Fruit fly (Drosophila melanogaster) whole organism, embryonic: Measurements from ENCODE around the gene CG33124.

Experiments used
- Adf1 ChIP-seq: fragments of 200-800 bp; sonication (Bioruptor generic); IDR thresholded peaks from 2 replicates; pipeline ENCODE4 v1.3.6; 2022; ENCODE audit warnings: missing biosample characterization, missing genetic modification characterization
- Atf3 ChIP-seq: fragments of 200-800 bp; sonication (Bioruptor generic); optimal IDR thresholded peaks from 3 replicates; lab custom pipeline; 2016; ENCODE audit warnings: missing biosample characterization, missing genetic modification characterization
- CG11093 ChIP-seq: fragments of 200-800 bp; sonication (Bioruptor generic); IDR thresholded peaks from 3 replicates; pipeline ENCODE4 v1.3.6; 2022; ENCODE audit warnings: missing biosample characterization, missing genetic modification characterization
- CG11398 ChIP-seq: fragments of 200-800 bp; sonication (Bioruptor generic); optimal IDR thresholded peaks from 2 replicates; lab custom pipeline; 2016; ENCODE audit warnings: missing biosample characterization, missing genetic modification characterization
- CG12071 ChIP-seq: fragments of 200-800 bp; sonication (Bioruptor generic); optimal IDR thresholded peaks from 3 replicates; lab custom pipeline; 2018; ENCODE audit warnings: missing biosample characterization, mild to moderate bottlenecking, missing genetic modification characterization
- CG12659 ChIP-seq: fragments of 200-800 bp; sonication (Bioruptor generic); optimal IDR thresholded peaks from 3 replicates; lab custom pipeline; 2017; ENCODE audit warnings: mild to moderate bottlenecking, missing biosample characterization, missing genetic modification reagents, missing genetic modification characterization
- CG15073 ChIP-seq: fragments of 200-800 bp; sonication (Bioruptor generic); optimal IDR thresholded peaks from 2 replicates; lab custom pipeline; 2016; ENCODE audit warnings: missing biosample characterization, missing genetic modification characterization
- CG15269 ChIP-seq: fragments of 200-800 bp; sonication (Bioruptor generic); optimal IDR thresholded peaks from 2 replicates; lab custom pipeline; 2018; ENCODE audit warnings: missing biosample characterization, mild to moderate bottlenecking, missing genetic modification characterization, moderate library complexity
- CG17361 ChIP-seq: fragments of 200-800 bp; sonication (Bioruptor generic); IDR thresholded peaks from 3 replicates; pipeline ENCODE4 v1.3.6; 2022; ENCODE audit warnings: missing biosample characterization, missing genetic modification characterization
- CG2875 ChIP-seq: fragments of 200-800 bp; sonication (Bioruptor generic); optimal IDR thresholded peaks from 2 replicates; lab custom pipeline; 2017; ENCODE audit warnings: missing biosample characterization, mild to moderate bottlenecking, missing genetic modification characterization, missing genetic modification reagents
- CG31388 ChIP-seq: fragments of 200-800 bp; sonication (Bioruptor generic); optimal IDR thresholded peaks from 2 replicates; lab custom pipeline; 2016; ENCODE audit warnings: missing biosample characterization, missing genetic modification characterization
- CG33213 ChIP-seq: fragments of 200-800 bp; sonication (Bioruptor generic); optimal IDR thresholded peaks from 3 replicates; lab custom pipeline; 2016; ENCODE audit warnings: missing biosample characterization, missing genetic modification characterization
- CG3726 ChIP-seq: fragments of 200-800 bp; sonication (Bioruptor generic); IDR thresholded peaks from 3 replicates; pipeline ENCODE4, ENCODE4 v1.3.6; 2022; ENCODE audit warnings: missing biosample characterization, missing genetic modification characterization
- CG4404 ChIP-seq: fragments of 200-800 bp; sonication (Bioruptor generic); IDR thresholded peaks from 2 replicates; pipeline ENCODE4 v1.3.6; 2022; ENCODE audit warnings: missing biosample characterization, missing genetic modification characterization
- CG4820 ChIP-seq: fragments of 200-800 bp; sonication (Bioruptor generic); optimal IDR thresholded peaks from 3 replicates; lab custom pipeline; 2016; ENCODE audit warnings: missing biosample characterization, missing genetic modification characterization
- CG6254 ChIP-seq: fragments of 200-800 bp; sonication (Bioruptor generic); optimal IDR thresholded peaks from 3 replicates; lab custom pipeline; 2017; ENCODE audit warnings: mild to moderate bottlenecking, missing biosample characterization, missing genetic modification reagents, missing genetic modification characterization
- CG6683 ChIP-seq: fragments of 200-800 bp; sonication (Bioruptor generic); optimal IDR thresholded peaks from 2 replicates; lab custom pipeline; 2017; ENCODE audit warnings: missing biosample characterization, mild to moderate bottlenecking, missing genetic modification characterization, missing genetic modification reagents
- CG7271 ChIP-seq: fragments of 200-800 bp; sonication (Bioruptor generic); optimal IDR thresholded peaks from 2 replicates; lab custom pipeline; 2018; ENCODE audit warnings: missing biosample characterization, mild to moderate bottlenecking, missing genetic modification characterization, moderate library complexity
- CG7556 ChIP-seq: fragments of 200-800 bp; sonication (Bioruptor generic); optimal IDR thresholded peaks from 2 replicates; lab custom pipeline; 2017; ENCODE audit warnings: missing biosample characterization, mild to moderate bottlenecking, missing genetic modification characterization
- CG8765 ChIP-seq: fragments of 200-800 bp; sonication (Bioruptor generic); IDR thresholded peaks from 2 replicates; pipeline ENCODE4 v1.3.6; 2022; ENCODE audit warnings: missing biosample characterization, missing genetic modification characterization
- D ChIP-seq, 2 experiments: fragments of 200-800 bp in 1 of 2; fragments of >200 bp in 1 of 2; sonication (Bioruptor generic) in 1 of 2; optimal IDR thresholded peaks; 2 replicates in 1 of 2; 3 replicates in 1 of 2; lab custom pipeline; 2017; ENCODE audit warnings: mild to moderate bottlenecking in 1 of 2, missing biosample characterization in 1 of 2, missing genetic modification characterization in 1 of 2, missing genetic modification reagents in 1 of 2
- Deaf1 ChIP-seq: fragments of 200-800 bp; optimal IDR thresholded peaks from 3 replicates; lab custom pipeline; 2019; ENCODE audit warnings: missing biosample characterization, mild to moderate bottlenecking, missing genetic modification characterization, moderate library complexity
- E2f2 ChIP-seq: fragments of 200-800 bp; sonication (Bioruptor generic); IDR thresholded peaks from 2 replicates; pipeline ENCODE4 v1.3.6; 2022; ENCODE audit warnings: missing biosample characterization, missing genetic modification characterization
- Hsf ChIP-seq: fragments of 200-800 bp; sonication (Bioruptor generic); optimal IDR thresholded peaks from 3 replicates; lab custom pipeline; 2016; ENCODE audit warnings: missing biosample characterization, missing genetic modification characterization
- MBD-R2 ChIP-seq: fragments of 200-800 bp; sonication (Bioruptor generic); IDR thresholded peaks from 2 replicates; pipeline ENCODE4 v1.3.6; 2022; ENCODE audit warnings: missing biosample characterization, missing genetic modification characterization
- Mrtf ChIP-seq: fragments of 200-800 bp; sonication (Bioruptor generic); IDR thresholded peaks from 3 replicates; pipeline ENCODE4 v1.3.6; 2022; ENCODE audit warnings: missing biosample characterization, missing genetic modification characterization
- Neu2 ChIP-seq: fragments of 200-800 bp; sonication (Bioruptor generic); optimal IDR thresholded peaks from 3 replicates; lab custom pipeline; 2016; ENCODE audit warnings: missing biosample characterization, missing genetic modification characterization, borderline replicate concordance
- Oli ChIP-seq: fragments of 200-800 bp; sonication (Bioruptor generic); optimal IDR thresholded peaks from 2 replicates; lab custom pipeline; 2018; ENCODE audit warnings: missing biosample characterization, mild to moderate bottlenecking, missing genetic modification characterization, moderate library complexity
- Spps ChIP-seq: fragments of 200-800 bp; sonication (Bioruptor generic); optimal IDR thresholded peaks from 2 replicates; lab custom pipeline; 2018; ENCODE audit warnings: missing biosample characterization, mild to moderate bottlenecking, missing genetic modification characterization
- Sry-β ChIP-seq: fragments of 200-800 bp; sonication (Bioruptor generic); optimal IDR thresholded peaks from 2 replicates; lab custom pipeline; 2018; ENCODE audit warnings: missing biosample characterization, mild to moderate bottlenecking, missing genetic modification characterization, moderate library complexity
- TFAM ChIP-seq: fragments of 200-800 bp; sonication (Bioruptor generic); optimal IDR thresholded peaks from 2 replicates; lab custom pipeline; 2017; ENCODE audit warnings: missing biosample characterization, missing genetic modification characterization, inconsistent platforms
- aop ChIP-seq: fragments of 200-800 bp; sonication (Bioruptor generic); IDR thresholded peaks from 2 replicates; pipeline ENCODE4 v1.3.6; 2022; ENCODE audit warnings: missing biosample characterization, missing genetic modification characterization
- bcd ChIP-seq: fragments of 200-800 bp; sonication (Bioruptor generic); optimal IDR thresholded peaks from 2 replicates; lab custom pipeline; 2017; ENCODE audit warnings: missing biosample characterization, mild to moderate bottlenecking, missing genetic modification characterization
- cad ChIP-seq: fragments of >200 bp; optimal IDR thresholded peaks from 2 replicates; lab custom pipeline; 2017; ENCODE audit warnings: missing biosample characterization, missing genetic modification characterization
- danr ChIP-seq: fragments of 200-800 bp; sonication (Bioruptor generic); IDR thresholded peaks from 2 replicates; pipeline ENCODE4 v1.3.6; 2022; ENCODE audit warnings: missing biosample characterization, missing genetic modification characterization
- dm ChIP-seq: fragments of 200-800 bp; sonication (Bioruptor generic); optimal IDR thresholded peaks from 3 replicates; lab custom pipeline; 2016; ENCODE audit warnings: missing biosample characterization, missing genetic modification characterization
- ems ChIP-seq: fragments of 200-800 bp; sonication (Bioruptor generic); optimal IDR thresholded peaks from 3 replicates; lab custom pipeline; 2016; ENCODE audit warnings: missing biosample characterization, missing genetic modification characterization
- fd96Cb ChIP-seq: fragments of 200-800 bp; sonication (Bioruptor generic); optimal IDR thresholded peaks from 2 replicates; lab custom pipeline; 2018; ENCODE audit warnings: missing biosample characterization, mild to moderate bottlenecking, missing genetic modification characterization, moderate library complexity
- gcm2 ChIP-seq: fragments of 200-800 bp; sonication (Bioruptor generic); optimal IDR thresholded peaks from 2 replicates; lab custom pipeline; 2016; ENCODE audit warnings: missing biosample characterization, missing genetic modification characterization
- her ChIP-seq: fragments of 200-800 bp; sonication (Bioruptor generic); optimal IDR thresholded peaks from 2 replicates; lab custom pipeline; 2016; ENCODE audit warnings: missing biosample characterization, missing genetic modification characterization
- jumu ChIP-seq: fragments of 200-800 bp; sonication (Bioruptor generic); optimal IDR thresholded peaks from 3 replicates; lab custom pipeline; 2016; ENCODE audit warnings: missing biosample characterization, missing genetic modification characterization
- kah ChIP-seq: fragments of 200-800 bp; sonication (Bioruptor generic); optimal IDR thresholded peaks from 2 replicates; lab custom pipeline; 2018; ENCODE audit warnings: missing biosample characterization, mild to moderate bottlenecking, missing genetic modification characterization
- kni ChIP-seq: fragments of 200-800 bp; sonication (Bioruptor generic); optimal IDR thresholded peaks from 3 replicates; lab custom pipeline; 2017; ENCODE audit warnings: mild to moderate bottlenecking, missing biosample characterization, missing genetic modification reagents, missing genetic modification characterization
- lmd ChIP-seq: fragments of 200-800 bp; sonication (Bioruptor generic); IDR thresholded peaks from 2 replicates; pipeline ENCODE4 v1.3.6; 2022; ENCODE audit warnings: missing biosample characterization, missing genetic modification characterization
- org-1 ChIP-seq: fragments of 200-800 bp; sonication (Bioruptor generic); optimal IDR thresholded peaks from 2 replicates; lab custom pipeline; 2017; ENCODE audit warnings: missing biosample characterization, missing genetic modification characterization
- sna ChIP-seq: fragments of 200-800 bp; sonication (Bioruptor generic); IDR thresholded peaks from 2 replicates; pipeline ENCODE4 v1.3.6; 2022; ENCODE audit warnings: missing biosample characterization, missing genetic modification characterization; ENCODE audit not compliant: partially characterized antibody
- stwl ChIP-seq: fragments of 200-800 bp; sonication (Bioruptor generic); optimal IDR thresholded peaks from 3 replicates; lab custom pipeline; 2018; ENCODE audit warnings: missing biosample characterization, mild to moderate bottlenecking, missing genetic modification characterization, moderate library complexity
- vfl ChIP-seq: fragments of 200-800 bp; sonication (Bioruptor generic); optimal IDR thresholded peaks from 2 replicates; lab custom pipeline; 2016; ENCODE audit warnings: missing biosample characterization, missing genetic modification characterization
- wdn ChIP-seq: fragments of 200-800 bp; sonication (Bioruptor generic); IDR thresholded peaks from 2 replicates; pipeline ENCODE4 v1.3.6; 2022; ENCODE audit warnings: missing biosample characterization, missing genetic modification characterization

The CG33124 gene

DNA sequence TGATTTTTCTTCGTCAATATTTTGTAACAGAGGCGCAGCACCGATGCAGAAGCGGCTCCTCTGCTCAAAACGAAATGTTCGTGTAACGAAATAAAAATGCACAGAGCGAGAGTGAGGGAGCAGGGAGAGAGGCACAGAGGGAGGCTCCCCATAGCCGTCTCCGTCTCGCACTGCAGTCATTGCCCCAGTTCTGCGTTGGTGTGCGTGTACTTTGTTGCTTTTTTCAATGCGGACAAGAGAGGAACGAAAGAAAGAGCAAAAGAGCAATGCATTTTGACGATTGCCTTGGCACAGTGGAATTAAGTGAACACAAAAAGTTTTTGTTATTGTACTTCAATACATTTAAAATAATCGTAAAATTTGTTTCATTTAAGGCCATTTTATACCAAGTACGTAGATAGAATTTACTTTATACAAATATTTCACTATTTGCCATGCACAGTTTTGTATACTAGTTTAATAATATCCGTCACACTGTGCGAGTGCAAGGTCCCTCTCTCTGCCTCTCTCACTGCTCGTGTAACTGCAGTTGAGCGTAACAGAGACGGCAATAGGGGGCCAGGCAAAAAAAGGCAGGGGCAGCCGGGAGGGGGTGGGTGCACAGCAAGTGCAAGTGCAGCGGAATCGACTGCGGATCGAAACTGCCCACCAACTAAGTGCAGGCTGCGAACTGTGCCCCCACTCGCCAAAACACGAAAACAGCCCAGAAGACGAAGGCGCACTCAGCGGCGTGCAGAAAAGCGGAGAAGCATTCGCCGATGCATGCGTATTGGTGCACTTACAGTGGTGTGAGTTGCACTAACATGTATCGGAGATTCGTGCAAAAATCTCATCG lies 6.7 kb downstream of the CG33124 start (continued):
- TF ChIP-seq CG12071 (GFP tag; lab: Kevin White, UChicago), result peak; percentile 97
- TF ChIP-seq kni (GFP tag; lab: Kevin White, UChicago), result peak; percentile 96
- peak; percentile 99 for TF ChIP-seq Oli (tag; lab: Kevin White, UChicago)
- TF ChIP-seq CG31388, result peak; percentile 98
- TF ChIP-seq lmd (GFP tag; lab: Robert Waterston, UW), result peak; percentile 98
- TF ChIP-seq CG11093 (GFP tag; lab: Robert Waterston, UW), result peak; percentile 99
- peak; percentile 98 for TF ChIP-seq CG6254 (GFP tag; lab: Kevin White, UChicago)
- TF ChIP-seq wdn (GFP tag; lab: Robert Waterston, UW), result peak; percentile 84; the same call in 1 of the 2 replicates
- peak; percentile 90 for TF ChIP-seq CG15073 (GFP tag; lab: Kevin White, UChicago)
- TF ChIP-seq gcm2 (GFP tag; lab: Kevin White, UChicago), result peak; percentile 95
- TF ChIP-seq CG33213 (GFP tag; lab: Kevin White, UChicago), result peak; percentile 98
- TF ChIP-seq stwl, result peak; percentile 96
- peak; percentile 96 for TF ChIP-seq CG11398 (GFP tag; lab: Kevin White, UChicago)
- peak; percentile 99 for TF ChIP-seq CG4404
- TF ChIP-seq Hsf (GFP tag; lab: Kevin White, UChicago), result peak; percentile 98
- peak; percentile 98 for TF ChIP-seq aop (GFP tag; lab: Robert Waterston, UW)
- TF ChIP-seq CG17361 (GFP tag; lab: Robert Waterston, UW), result peak; percentile 99
- peak; percentile 92 for TF ChIP-seq her (GFP tag; lab: Kevin White, UChicago)
- TF ChIP-seq bcd, result peak; percentile 97
- no peak for TF ChIP-seq Adf1 (GFP tag; lab: Robert Waterston, UW)
- TF ChIP-seq CG8765, result peak; percentile 99
- TF ChIP-seq fd96Cb (tag; lab: Kevin White, UChicago), result peak; percentile 100
- peak; percentile 89 for TF ChIP-seq E2f2 (GFP tag; lab: Robert Waterston, UW)
- peak; percentile 99 for TF ChIP-seq CG7556 (GFP tag; lab: Kevin White, UChicago)
- peak; percentile 98 for TF ChIP-seq CG3726 (GFP tag; lab: Robert Waterston, UW)
- TF ChIP-seq org-1 (GFP tag; lab: Kevin White, UChicago), result peak; percentile 99
- TF ChIP-seq CG12659 (GFP tag; lab: Kevin White, UChicago), result peak; percentile 97
- peak; percentile 80 for TF ChIP-seq sna (GFP tag; lab: Robert Waterston, UW)
- TF ChIP-seq danr (GFP tag; lab: Robert Waterston, UW), result peak; percentile 96
- peak; percentile 97 for TF ChIP-seq Mrtf (GFP tag; lab: Robert Waterston, UW)
- peak; percentile 97 for TF ChIP-seq TFAM
- TF ChIP-seq CG15269 (tag; lab: Kevin White, UChicago), result peak; percentile 96
- peak; percentile 88 for TF ChIP-seq vfl (GFP tag; lab: Kevin White, UChicago)
- peak; percentile 99 for TF ChIP-seq CG7271 (tag; lab: Kevin White, UChicago)
- peak; percentile 80 for TF ChIP-seq Deaf1 (tag; lab: Kevin White, UChicago)
- TF ChIP-seq cad, result no peak
- TF ChIP-seq Spps (tag; lab: Kevin White, UChicago), result peak; percentile 100
- TF ChIP-seq CG4820 (GFP tag; lab: Kevin White, UChicago), result peak; percentile 99
- peak; percentile 95 for TF ChIP-seq dm (GFP tag; lab: Kevin White, UChicago)
- peak; percentile 96 for TF ChIP-seq Neu2 (GFP tag; lab: Kevin White, UChicago)
- peak; percentile 96 for TF ChIP-seq kah (GFP tag; lab: Kevin White, UChicago)
- TF ChIP-seq Atf3 (GFP tag; lab: Kevin White, UChicago), result peak; percentile 98
- peak; percentile 98 for TF ChIP-seq jumu (GFP tag; lab: Kevin White, UChicago)
- TF ChIP-seq CG6683 (GFP tag; lab: Kevin White, UChicago), result peak; percentile 93
- peak; percentile 81 for TF ChIP-seq MBD-R2 (GFP tag; lab: Robert Waterston, UW)
- TF ChIP-seq ems, result peak; percentile 98
- no peak for TF ChIP-seq D (optimal IDR thresholded peaks at IDR 0.05; lab: Kevin White, UChicago)
- TF ChIP-seq D (GFP tag; optimal IDR thresholded peaks at IDR 0.05; lab: Kevin White, UChicago), result peak; percentile 100
- peak; percentile 79 for TF ChIP-seq Sry-β (GFP tag; lab: Kevin White, UChicago)
- TF ChIP-seq CG2875 (GFP tag; lab: Kevin White, UChicago), result peak; percentile 100
